Worm (Caenorhabditis elegans) whole organism, dauer: ENCODE data around the gene abcf-3.

Source experiments
- unc-62 ChIP-seq: sonication (generic microtip); optimal IDR thresholded peaks from 2 replicates; lab custom pipeline; 2017; ENCODE audit warnings: missing biosample characterization, missing genetic modification reagents, missing genetic modification characterization

Gene abcf-3

ce11 chrIII:6216833-6217466 is 43.7 kb downstream of the abcf-3 start, which contains the start of gene hot-4:
Gene hot-4, plus strand, starts transcription at chrIII:6217416.
- TF ChIP-seq unc-62 (GFP tag; lab: Kevin White, UChicago): no peak

- TF ChIP-seq unc-62 (GFP tag; lab: Kevin White, UChicago): no peak
Observed at ce11 chrIII:6221403-6221802, 48.2 kb downstream of the abcf-3 start.
